Worm (Caenorhabditis elegans) whole organism, midembryonic: ENCODE data around the gene tkr-3.

Experiments used
- cog-1 ChIP-seq: sonication (generic microtip); optimal IDR thresholded peaks from 2 replicates; lab custom pipeline; 2016; ENCODE audit warnings: missing genetic modification characterization, missing compliant biosample characterization
- flt-1 ChIP-seq: fragments of 200-800 bp; sonication (Bioruptor generic); IDR thresholded peaks from 2 replicates; pipeline ENCODE4 v1.3.6; 2022; ENCODE audit warnings: missing genetic modification characterization, missing compliant biosample characterization
- ref-1 ChIP-seq: fragments of 200-800 bp; sonication (Bioruptor generic); conservative IDR thresholded peaks from 2 replicates; pipeline ENCODE4 v1.3.6; 2022; ENCODE audit warnings: missing genetic modification reagents, missing genetic modification characterization, missing compliant biosample characterization
- tab-1 ChIP-seq: fragments of 200-800 bp; sonication (Bioruptor generic); IDR thresholded peaks from 2 replicates; pipeline ENCODE4 v1.3.6; 2022; ENCODE audit warnings: missing genetic modification characterization, missing compliant biosample characterization

DNA sequence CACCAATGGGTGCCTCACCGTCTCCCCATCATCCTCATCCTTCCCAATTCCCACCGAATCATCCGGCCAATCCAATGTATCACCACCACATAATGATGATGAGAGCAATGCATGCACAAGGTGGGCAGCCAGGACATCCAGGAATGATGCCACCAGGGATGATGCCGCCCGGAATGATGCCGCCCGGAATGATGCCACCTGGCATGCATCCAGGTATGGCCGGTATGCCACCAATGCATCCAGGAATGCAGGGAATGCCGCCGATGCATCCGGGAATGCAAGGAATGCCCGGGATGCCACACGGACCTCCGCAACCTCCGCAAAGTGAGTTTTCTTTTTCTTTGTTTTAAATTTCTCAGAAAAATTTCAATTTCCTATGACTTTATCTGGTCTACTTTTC, 36.1 kb downstream of the tkr-3 start:
- TF ChIP-seq ref-1 (no peak), flt-1 (GFP tag; lab: Robert Waterston, UW) (peak; percentile 15; the same call in 1 of the 2 replicates), cog-1 (tag; lab: Kevin White, UChicago) (no peak), tab-1 (no peak)
